Worm (Caenorhabditis elegans): ENCODE data around the gene F22E5.17.

DNA sequence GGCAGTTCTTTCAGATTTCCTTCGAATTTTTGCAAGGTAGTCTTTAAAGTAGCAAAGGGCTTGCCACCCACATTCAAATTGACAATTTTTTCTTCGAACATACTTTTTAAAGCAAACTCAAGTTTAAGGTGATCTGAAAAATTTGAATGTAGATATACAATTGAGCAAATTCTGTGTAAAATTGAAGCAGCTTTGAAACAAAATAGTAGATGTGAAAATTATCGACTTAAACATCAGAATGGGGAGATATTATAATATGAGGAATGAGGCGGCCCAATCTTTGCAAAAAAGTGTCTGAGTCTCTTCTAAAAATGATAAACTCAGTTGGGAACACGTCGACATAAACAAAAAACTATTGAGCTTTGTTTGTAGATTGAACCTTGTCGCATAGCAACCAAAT lies 33.3 kb upstream of the F22E5.17 start, which contains the start of gene F22E5.11:
- no peak for TF ChIP-seq elt-3 (tag; optimal IDR thresholded peaks at IDR 0.05)
- no peak for TF ChIP-seq unc-62 (GFP tag; optimal IDR thresholded peaks at IDR 0.05)
- no peak for TF ChIP-seq fos-1 (tag; optimal IDR thresholded peaks at IDR 0.05)
- TF ChIP-seq nhr-11 (tag; optimal IDR thresholded peaks at IDR 0.05) = no peak
- no peak for TF ChIP-seq fkh-10 (GFP tag; optimal IDR thresholded peaks at IDR 0.05)

Data from whole organism, L1 larva.